Worm (Caenorhabditis elegans): ENCODE results near the gene bus-4.

DNA sequence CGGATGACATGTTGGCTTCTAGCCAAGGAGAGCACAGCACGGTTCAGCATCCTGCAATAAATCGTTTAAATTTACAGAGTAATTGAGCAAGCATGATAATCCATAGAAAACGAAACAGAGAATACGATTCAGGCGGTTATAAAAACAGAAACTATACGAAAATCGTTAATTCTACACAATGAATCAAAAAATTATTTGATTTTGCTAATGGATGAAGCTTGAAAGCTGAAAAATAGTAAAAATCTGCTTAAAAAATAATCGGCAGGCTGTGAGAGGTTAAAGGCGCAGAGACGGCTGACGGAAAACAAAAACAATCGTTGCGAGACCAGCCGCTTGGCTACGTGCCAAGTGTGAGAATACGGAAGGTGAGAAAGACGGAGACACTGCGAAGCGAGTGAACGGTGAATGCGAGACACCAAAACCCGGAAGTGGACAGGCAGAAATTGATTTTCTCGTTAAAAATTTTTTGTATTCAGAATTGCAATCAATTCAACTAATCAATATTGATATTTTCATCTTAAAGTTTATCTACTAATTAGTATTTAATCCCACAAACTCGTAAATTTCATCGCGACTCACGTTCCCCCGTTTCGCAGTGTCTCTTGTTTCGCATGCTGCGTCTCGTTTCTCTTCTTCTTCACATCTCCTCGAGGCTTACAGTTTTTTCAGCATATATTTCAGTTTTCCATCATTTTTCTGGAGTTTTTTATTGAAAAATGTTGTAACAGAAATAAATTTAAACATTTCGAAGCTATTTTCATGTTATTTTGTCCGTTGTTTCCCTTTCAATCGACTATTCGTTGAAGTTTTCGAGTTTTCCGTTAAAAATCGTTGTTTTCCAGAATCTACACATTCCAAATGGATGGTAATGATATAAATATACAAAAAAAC is 27.7 kb upstream of the bus-4 start, which contains the start of the genes F29B9.11 and jmjd-1.2:
- peak; percentile 10 for TF ChIP-seq unc-62 (GFP tag; optimal IDR thresholded peaks at IDR 0.05)
- peak; percentile 47 for TF ChIP-seq R02D3.7 (tag; optimal IDR thresholded peaks at IDR 0.05)
- no peak for TF ChIP-seq nhr-11 (tag; optimal IDR thresholded peaks at IDR 0.05)
- TF ChIP-seq lin-13 (GFP tag; optimal IDR thresholded peaks at IDR 0.05), result peak; percentile 93
- peak; percentile 55 for TF ChIP-seq nhr-6 (tag; optimal IDR thresholded peaks at IDR 0.05)
- TF ChIP-seq nhr-12 (tag; optimal IDR thresholded peaks at IDR 0.05), result no peak
- no peak for TF ChIP-seq ceh-82 (tag; optimal IDR thresholded peaks at IDR 0.05)
- TF ChIP-seq unc-39 (tag; optimal IDR thresholded peaks at IDR 0.05), result no peak
